Worm (Caenorhabditis elegans) whole organism, L2 larva: Measurements from ENCODE around the gene C53B7.3.
"Not testable (repeated sequence)": the region's sequence is repeated elsewhere in the genome, so short reads cannot be mapped to it uniquely, and the experiment has no call there.

Experiments used
- R02D3.7 ChIP-seq: fragments of 150-350 bp; optimal IDR thresholded peaks from 2 replicates; lab custom pipeline; 2014; ENCODE audit warnings: missing biosample characterization, missing genetic modification characterization
- Y55F3AM.14 ChIP-seq: fragments of 200-800 bp; sonication (Bioruptor generic); optimal IDR thresholded peaks from 2 replicates; lab custom pipeline; 2018; ENCODE audit warnings: mild to moderate bottlenecking, missing genetic modification characterization, missing compliant biosample characterization
- ZK546.5 ChIP-seq: sonication (generic microtip); optimal IDR thresholded peaks from 2 replicates; lab custom pipeline; 2017; ENCODE audit warnings: missing biosample characterization, missing genetic modification characterization
- aly-2 ChIP-seq: fragments of 150-350 bp; optimal IDR thresholded peaks from 2 replicates; lab custom pipeline; 2014; ENCODE audit warnings: missing biosample characterization, missing genetic modification characterization
- blmp-1 ChIP-seq: sonication (generic microtip); optimal IDR thresholded peaks from 2 replicates; lab custom pipeline; 2017; ENCODE audit warnings: missing genetic modification characterization, mild to moderate bottlenecking, missing compliant biosample characterization, antibody characterized with exemption, moderate library complexity; ENCODE audit not compliant: insufficient read depth
- ceh-16 ChIP-seq: fragments of 150-350 bp; optimal IDR thresholded peaks from 2 replicates; lab custom pipeline; 2014; ENCODE audit warnings: missing biosample characterization, missing genetic modification characterization
- crh-2 ChIP-seq: sonication (generic microtip); optimal IDR thresholded peaks from 2 replicates; lab custom pipeline; 2017; ENCODE audit warnings: missing biosample characterization, missing genetic modification characterization
- dmd-4 ChIP-seq: sonication (generic microtip); optimal IDR thresholded peaks from 2 replicates; lab custom pipeline; 2017; ENCODE audit warnings: missing biosample characterization, missing genetic modification characterization
- egl-27 ChIP-seq: sonication (generic microtip); optimal IDR thresholded peaks from 3 replicates; lab custom pipeline; 2017; ENCODE audit warnings: missing biosample characterization, missing genetic modification reagents, missing genetic modification characterization
- elt-3 ChIP-seq: sonication (generic microtip); optimal IDR thresholded peaks from 2 replicates; lab custom pipeline; 2017; ENCODE audit warnings: missing biosample characterization, missing genetic modification characterization
- fos-1 ChIP-seq: fragments of 150-350 bp; optimal IDR thresholded peaks from 2 replicates; lab custom pipeline; 2014; ENCODE audit warnings: missing biosample characterization, missing genetic modification characterization
- gmeb-1 ChIP-seq: fragments of 150-350 bp; optimal IDR thresholded peaks from 2 replicates; lab custom pipeline; 2014; ENCODE audit warnings: missing biosample characterization, missing genetic modification characterization
- lin-13 ChIP-seq: fragments of 150-350 bp; optimal IDR thresholded peaks from 2 replicates; lab custom pipeline; 2014; ENCODE audit warnings: missing biosample characterization, missing genetic modification reagents, missing genetic modification characterization
- lin-39 ChIP-seq: fragments of 150-350 bp; optimal IDR thresholded peaks from 2 replicates; lab custom pipeline; 2014; ENCODE audit warnings: missing biosample characterization, missing genetic modification reagents, missing genetic modification characterization
- lsy-2 ChIP-seq, 2 experiments: fragments of 150-350 bp in 1 of 2; sonication (generic microtip) in 1 of 2; optimal IDR thresholded peaks; 2 replicates each; lab custom pipeline; 2014 to 2017; ENCODE audit warnings: missing biosample characterization in 2 of 2, missing genetic modification characterization in 2 of 2
- mab-5 ChIP-seq: fragments of 150-350 bp; optimal IDR thresholded peaks from 2 replicates; lab custom pipeline; 2014; ENCODE audit warnings: missing biosample characterization, missing genetic modification characterization
- mbf-1 ChIP-seq: sonication (generic microtip); optimal IDR thresholded peaks from 2 replicates; lab custom pipeline; 2017; ENCODE audit warnings: missing biosample characterization, missing genetic modification characterization
- mdl-1 ChIP-seq, 2 experiments: fragments of 150-350 bp in 1 of 2; sonication (generic microtip) in 1 of 2; optimal IDR thresholded peaks; 2 replicates each; lab custom pipeline; 2017; ENCODE audit warnings: missing biosample characterization in 2 of 2, missing genetic modification characterization in 2 of 2
- nhr-10 ChIP-seq: sonication (generic microtip); optimal IDR thresholded peaks from 2 replicates; lab custom pipeline; 2017; ENCODE audit warnings: missing biosample characterization, missing genetic modification characterization
- nhr-11 ChIP-seq: fragments of 150-350 bp; optimal IDR thresholded peaks from 2 replicates; lab custom pipeline; 2014; ENCODE audit warnings: missing biosample characterization, missing genetic modification characterization
- nhr-12 ChIP-seq: fragments of 150-350 bp; optimal IDR thresholded peaks from 2 replicates; lab custom pipeline; 2014; ENCODE audit warnings: missing biosample characterization, missing genetic modification characterization
- nhr-129 ChIP-seq: fragments of 150-350 bp; optimal IDR thresholded peaks from 2 replicates; lab custom pipeline; 2014; ENCODE audit warnings: missing biosample characterization, missing genetic modification characterization
- nhr-237 ChIP-seq: fragments of 150-350 bp; optimal IDR thresholded peaks from 2 replicates; lab custom pipeline; 2014; ENCODE audit warnings: missing biosample characterization, missing genetic modification characterization
- nhr-6 ChIP-seq: fragments of 150-350 bp; optimal IDR thresholded peaks from 2 replicates; lab custom pipeline; 2014; ENCODE audit warnings: missing biosample characterization, missing genetic modification characterization
- nhr-77 ChIP-seq: fragments of 150-350 bp; optimal IDR thresholded peaks from 2 replicates; lab custom pipeline; 2014; ENCODE audit warnings: missing biosample characterization, missing genetic modification characterization
- sem-4 ChIP-seq: fragments of 150-350 bp; optimal IDR thresholded peaks from 2 replicates; lab custom pipeline; 2014; ENCODE audit warnings: missing biosample characterization, missing genetic modification reagents, missing genetic modification characterization
- skn-1 ChIP-seq: sonication (generic microtip); optimal IDR thresholded peaks from 2 replicates; lab custom pipeline; 2017; ENCODE audit warnings: missing biosample characterization, missing genetic modification characterization
- sma-3 ChIP-seq: sonication (generic microtip); optimal IDR thresholded peaks from 2 replicates; lab custom pipeline; 2016; ENCODE audit warnings: missing genetic modification reagents, missing genetic modification characterization, missing compliant biosample characterization
- sma-9 ChIP-seq, 2 experiments: fragments of 150-350 bp in 1 of 2; sonication (generic microtip) in 1 of 2; optimal IDR thresholded peaks; 2 replicates each; lab custom pipeline; 2014 to 2016; ENCODE audit warnings: missing genetic modification characterization in 2 of 2, mild to moderate bottlenecking in 1 of 2, missing biosample characterization in 1 of 2, missing compliant biosample characterization in 1 of 2, missing genetic modification reagents in 1 of 2, moderate library complexity in 1 of 2
- snpc-4 ChIP-seq: fragments of 150-350 bp; optimal IDR thresholded peaks from 2 replicates; lab custom pipeline; 2014; ENCODE audit warnings: missing biosample characterization, missing genetic modification characterization
- unc-55 ChIP-seq: fragments of 150-350 bp; sonication (generic microtip); optimal IDR thresholded peaks from 3 replicates; lab custom pipeline; 2014; ENCODE audit warnings: missing biosample characterization, missing genetic modification reagents, missing genetic modification characterization
- unc-62 ChIP-seq: fragments of 150-350 bp; optimal IDR thresholded peaks from 2 replicates; lab custom pipeline; 2014; ENCODE audit warnings: missing biosample characterization, missing genetic modification reagents, missing genetic modification characterization
- zag-1 ChIP-seq: fragments of 150-350 bp; optimal IDR thresholded peaks from 2 replicates; lab custom pipeline; 2014; ENCODE audit warnings: missing biosample characterization, missing genetic modification characterization
- ztf-1 ChIP-seq: fragments of 200-800 bp; sonication (Bioruptor generic); conservative IDR thresholded peaks from 2 replicates; pipeline ENCODE4 v1.3.6; 2022; ENCODE audit warnings: missing genetic modification characterization, missing compliant biosample characterization
- ztf-4 ChIP-seq: fragments of 150-350 bp; optimal IDR thresholded peaks from 2 replicates; lab custom pipeline; 2014; ENCODE audit warnings: missing biosample characterization, missing genetic modification characterization

C53B7.3 gene

ce11 chrX:6867707-6868106, 23.2 kb downstream of the C53B7.3 start (continued):
- peak; percentile 63 for TF ChIP-seq sma-3 (GFP tag; lab: Kevin White, UChicago)
- no peak for TF ChIP-seq elt-3 (tag; lab: Kevin White, UChicago)
- TF ChIP-seq nhr-129 (tag; lab: Kevin White, UChicago) = peak; percentile 66
- no peak for TF ChIP-seq nhr-11 (tag; lab: Kevin White, UChicago)
- no peak for TF ChIP-seq skn-1 (tag; lab: Kevin White, UChicago)
- peak; percentile 66 for TF ChIP-seq crh-2 (tag; lab: Kevin White, UChicago)
- TF ChIP-seq, all 48 proteins: peak for 11

- not testable (repeated sequence) for TF ChIP-seq ztf-4 (tag; lab: Kevin White, UChicago); nhr-77; ZK546.5 (tag; lab: Kevin White, UChicago)
Observed at ce11 chrX:6868669-6869068, 24.1 kb downstream of the C53B7.3 start, which contains the start of gene C53B7.6. TSS of gene C53B7.6 (minus strand) at chrX:6868769.

- no peak for TF ChIP-seq mab-5 (tag; lab: Kevin White, UChicago)
- TF ChIP-seq lin-39 (tag; lab: Kevin White, UChicago) = no peak
- TF ChIP-seq, all 48 proteins: peak for 0
Observed at ce11 chrX:6874723-6875122, 30.2 kb downstream of the C53B7.3 start, which contains the start of gene F41C6.4. TSS of gene F41C6.4 (minus strand) at chrX:6874823.

ce11 chrX:6875273-6875672, 30.7 kb downstream of the C53B7.3 start:
- TF ChIP-seq nhr-11 (tag; lab: Kevin White, UChicago) (no peak), dmd-4 (no peak), Y55F3AM.14 (GFP tag; lab: Kevin White, UChicago) (no peak), ceh-16 (tag; lab: Kevin White, UChicago) (no peak), lsy-2 (tag; optimal IDR thresholded peaks at IDR 0.05; lab: Kevin White, UChicago) (no peak), blmp-1 (no peak), sma-9 (GFP tag; optimal IDR thresholded peaks at IDR 0.05; lab: Kevin White, UChicago) (no peak), sma-9 (tag; optimal IDR thresholded peaks at IDR 0.05; lab: Kevin White, UChicago) (no peak), fos-1 (tag; lab: Kevin White, UChicago) (no peak), unc-55 (GFP tag; lab: Kevin White, UChicago) (no peak)
- TF ChIP-seq, all 48 proteins: peak for 0

- TF ChIP-seq nhr-10 (tag; lab: Kevin White, UChicago) (no peak), nhr-77 (no peak), ztf-1 (GFP tag; lab: Robert Waterston, UW) (no peak), ceh-16 (tag; lab: Kevin White, UChicago) (no peak)
Observed at ce11 chrX:6877436-6877835, 32.9 kb downstream of the C53B7.3 start, which contains the start of gene col-173. TSS of gene col-173 (minus strand) at chrX:6877536.

- TF ChIP-seq nhr-77; nhr-129 (tag; lab: Kevin White, UChicago); aly-2 (tag; lab: Kevin White, UChicago): not testable (repeated sequence)
Observed at ce11 chrX:6881795-6882194, 37.2 kb downstream of the C53B7.3 start, which contains the start of gene F41C6.6. TSS of gene F41C6.6 (minus strand) at chrX:6881895.

- no peak for TF ChIP-seq mbf-1 (tag; lab: Kevin White, UChicago)
- no peak for TF ChIP-seq snpc-4
- no peak for TF ChIP-seq unc-62
- no peak for TF ChIP-seq ztf-1 (GFP tag; lab: Robert Waterston, UW)
- TF ChIP-seq mab-5 (tag; lab: Kevin White, UChicago) = no peak
- no peak for TF ChIP-seq nhr-12 (tag; lab: Kevin White, UChicago)
- TF ChIP-seq nhr-10 (tag; lab: Kevin White, UChicago) = no peak
- no peak for TF ChIP-seq mdl-1 (tag; optimal IDR thresholded peaks at IDR 0.05; lab: Kevin White, UChicago)
- no peak for TF ChIP-seq lsy-2 (tag; optimal IDR thresholded peaks at IDR 0.05; lab: Kevin White, UChicago)
- no peak for TF ChIP-seq nhr-237 (tag; lab: Kevin White, UChicago)
- no peak for TF ChIP-seq zag-1 (tag; lab: Kevin White, UChicago)
- no peak for TF ChIP-seq sma-3 (GFP tag; lab: Kevin White, UChicago)
- no peak for TF ChIP-seq egl-27 (tag; lab: Kevin White, UChicago)
- TF ChIP-seq nhr-129 (tag; lab: Kevin White, UChicago) = no peak
- no peak for TF ChIP-seq lin-13 (GFP tag; lab: Kevin White, UChicago)
- no peak for TF ChIP-seq nhr-6
- no peak for TF ChIP-seq sem-4 (tag; lab: Kevin White, UChicago)
- TF ChIP-seq gmeb-1 (tag; lab: Kevin White, UChicago) = no peak
- TF ChIP-seq R02D3.7 = no peak
Observed at ce11 chrX:6884439-6884838, 39.9 kb downstream of the C53B7.3 start.
